Worm (Caenorhabditis elegans) whole organism, young adult: Measurements from ENCODE around the gene ztf-28.

Experiments
- B0035.1 ChIP-seq: sonication (generic microtip); optimal IDR thresholded peaks from 2 replicates; lab custom pipeline; 2016; ENCODE audit warnings: missing genetic modification characterization, mild to moderate bottlenecking, missing compliant biosample characterization, missing genotype, missing genetic modification reagents
- D2030.7 ChIP-seq: fragments of 200-800 bp; sonication (Bioruptor generic); IDR thresholded peaks from 2 replicates; pipeline ENCODE4 v1.3.6; 2022; ENCODE audit warnings: missing genetic modification reagents, missing genetic modification characterization, missing compliant biosample characterization
- F49E8.2 ChIP-seq: sonication (generic microtip); optimal IDR thresholded peaks from 3 replicates; lab custom pipeline; 2017; ENCODE audit warnings: missing genetic modification characterization, mild to moderate bottlenecking, missing compliant biosample characterization, antibody characterized with exemption, moderate library complexity; ENCODE audit not compliant: insufficient read depth
- F52B5.7 ChIP-seq: sonication (generic microtip); optimal IDR thresholded peaks from 2 replicates; lab custom pipeline; 2016; ENCODE audit warnings: mild to moderate bottlenecking, missing genetic modification characterization, missing compliant biosample characterization
- F55B11.4 ChIP-seq: sonication (generic microtip); optimal IDR thresholded peaks from 2 replicates; lab custom pipeline; 2016; ENCODE audit warnings: missing compliant biosample characterization, missing genetic modification characterization, borderline replicate concordance; ENCODE audit not compliant: insufficient read depth
- F57A8.1 ChIP-seq: fragments of 200-800 bp; sonication (Bioruptor generic); optimal IDR thresholded peaks from 2 replicates; lab custom pipeline; 2018; ENCODE audit warnings: mild to moderate bottlenecking, missing genetic modification characterization, moderate library complexity, missing compliant biosample characterization
- Y53F4B.3 ChIP-seq: fragments of 200-800 bp; sonication (Bioruptor generic); IDR thresholded peaks from 2 replicates; pipeline ENCODE4 v1.3.6; 2022; ENCODE audit warnings: missing genetic modification reagents, missing genetic modification characterization, missing compliant biosample characterization
- Y67H2A.10 ChIP-seq: fragments of 200-800 bp; sonication (Bioruptor generic); conservative IDR thresholded peaks from 2 replicates; pipeline ENCODE4 v1.3.6; 2022; ENCODE audit warnings: missing genetic modification reagents, missing genetic modification characterization, missing compliant biosample characterization
- akir-1 ChIP-seq: fragments of 200-800 bp; sonication (Bioruptor generic); optimal IDR thresholded peaks from 2 replicates; lab custom pipeline; 2018; ENCODE audit warnings: mild to moderate bottlenecking, missing genetic modification characterization, moderate library complexity, missing compliant biosample characterization
- aptf-3 ChIP-seq: fragments of 200-800 bp; sonication (Bioruptor generic); IDR thresholded peaks from 2 replicates; pipeline ENCODE4 v1.3.6; 2022; ENCODE audit warnings: missing genetic modification characterization, missing compliant biosample characterization
- attf-6 ChIP-seq: fragments of 200-800 bp; sonication (Bioruptor generic); IDR thresholded peaks from 2 replicates; pipeline ENCODE4 v1.3.6; 2022; ENCODE audit warnings: missing genetic modification reagents, missing genetic modification characterization, missing compliant biosample characterization
- cebp-1 ChIP-seq, 2 experiments: fragments of 200-800 bp in 1 of 2; sonication (Bioruptor generic) in 1 of 2; sonication (generic microtip) in 1 of 2; IDR thresholded peaks in 1 of 2; optimal IDR thresholded peaks in 1 of 2; 2 replicates each; pipeline versions ENCODE4 v1.3.6 to Lab custom; 2017 to 2022; ENCODE audit warnings: missing compliant biosample characterization in 2 of 2, missing genetic modification characterization in 2 of 2, mild to moderate bottlenecking in 1 of 2, missing genetic modification reagents in 1 of 2, moderate library complexity in 1 of 2
- egl-18 ChIP-seq: fragments of 200-800 bp; sonication (Bioruptor generic); IDR thresholded peaks from 2 replicates; pipeline ENCODE4 v1.3.6; 2022; ENCODE audit warnings: missing genetic modification reagents, missing genetic modification characterization, missing compliant biosample characterization
- egrh-3 ChIP-seq: fragments of 200-800 bp; sonication (Bioruptor generic); IDR thresholded peaks from 2 replicates; pipeline ENCODE4 v1.3.6; 2022; ENCODE audit warnings: missing genetic modification reagents, missing genetic modification characterization, missing compliant biosample characterization
- ekl-4 ChIP-seq: fragments of 200-800 bp; sonication (Bioruptor generic); IDR thresholded peaks from 2 replicates; pipeline ENCODE4 v1.3.6; 2022; ENCODE audit warnings: missing genetic modification reagents, missing genetic modification characterization, missing compliant biosample characterization
- him-1 ChIP-seq: sonication (generic microtip); optimal IDR thresholded peaks from 2 replicates; lab custom pipeline; 2016; ENCODE audit warnings: missing genotype, missing genetic modification reagents, missing genetic modification characterization, missing compliant biosample characterization
- hlh-12 ChIP-seq: sonication (generic microtip); optimal IDR thresholded peaks from 2 replicates; lab custom pipeline; 2016; ENCODE audit warnings: missing genetic modification characterization, missing compliant biosample characterization
- hmg-1.2 ChIP-seq: fragments of 200-800 bp; sonication (Bioruptor generic); IDR thresholded peaks from 2 replicates; pipeline ENCODE4 v1.3.6; 2022; ENCODE audit warnings: missing genetic modification reagents, missing genetic modification characterization, missing compliant biosample characterization
- hsf-1 ChIP-seq: fragments of 200-800 bp; sonication (Bioruptor generic); IDR thresholded peaks from 2 replicates; pipeline ENCODE4 v1.3.6; 2022; ENCODE audit warnings: missing genetic modification reagents, missing genetic modification characterization, missing compliant biosample characterization
- lin-26 ChIP-seq: fragments of 200-800 bp; sonication (Bioruptor generic); IDR thresholded peaks from 2 replicates; pipeline ENCODE4 v1.3.6; 2022; ENCODE audit warnings: missing genetic modification reagents, missing genetic modification characterization, missing compliant biosample characterization
- madf-3 ChIP-seq: fragments of 200-800 bp; sonication (Bioruptor generic); IDR thresholded peaks from 2 replicates; pipeline ENCODE4 v1.3.6; 2022; ENCODE audit warnings: missing genetic modification reagents, missing genetic modification characterization, missing compliant biosample characterization
- madf-8 ChIP-seq: fragments of 200-800 bp; sonication (Bioruptor generic); conservative IDR thresholded peaks from 2 replicates; pipeline ENCODE4 v1.3.6; 2022; ENCODE audit warnings: missing genetic modification reagents, missing genetic modification characterization, missing compliant biosample characterization
- mcd-1 ChIP-seq: fragments of 200-800 bp; sonication (Bioruptor generic); IDR thresholded peaks from 2 replicates; pipeline ENCODE4 v1.3.6; 2022; ENCODE audit warnings: missing genetic modification reagents, missing genetic modification characterization, missing compliant biosample characterization
- mes-4 ChIP-seq: sonication (generic microtip); optimal IDR thresholded peaks from 2 replicates; lab custom pipeline; 2016; ENCODE audit warnings: missing genotype, missing genetic modification characterization, missing compliant biosample characterization
- nfya-2 ChIP-seq: fragments of 200-800 bp; sonication (Bioruptor generic); IDR thresholded peaks from 2 replicates; pipeline ENCODE4 v1.3.6; 2022; ENCODE audit warnings: missing genetic modification reagents, missing genetic modification characterization, missing compliant biosample characterization
- nhr-27 ChIP-seq: fragments of 200-800 bp; sonication (Bioruptor generic); optimal IDR thresholded peaks from 2 replicates; lab custom pipeline; 2018; ENCODE audit warnings: mild to moderate bottlenecking, missing genetic modification characterization, moderate library complexity, missing compliant biosample characterization
- nhr-80 ChIP-seq: sonication (generic microtip); optimal IDR thresholded peaks from 2 replicates; lab custom pipeline; 2016; ENCODE audit warnings: missing genetic modification characterization, missing compliant biosample characterization
- pbrm-1 ChIP-seq: fragments of 200-800 bp; sonication (Bioruptor generic); IDR thresholded peaks from 2 replicates; pipeline ENCODE4 v1.3.6; 2022; ENCODE audit warnings: missing genetic modification reagents, missing genetic modification characterization, missing compliant biosample characterization
- repo-1 ChIP-seq: sonication (generic microtip); optimal IDR thresholded peaks from 2 replicates; lab custom pipeline; 2017; ENCODE audit warnings: mild to moderate bottlenecking, missing genetic modification characterization, missing compliant biosample characterization
- rpc-1 ChIP-seq, 2 experiments: fragments of 150-350 bp in 1 of 2; sonication (generic microtip) in 1 of 2; optimal IDR thresholded peaks; 2 replicates each; lab custom pipeline; 2014 to 2018; ENCODE audit warnings: missing biosample characterization in 1 of 2, missing genetic modification characterization in 1 of 2, missing genetic modification reagents in 1 of 2, missing genotype in 1 of 2
- sea-2 ChIP-seq: fragments of 200-800 bp; sonication (Bioruptor generic); IDR thresholded peaks from 2 replicates; pipeline ENCODE4 v1.3.6; 2022; ENCODE audit warnings: missing genetic modification characterization, missing compliant biosample characterization
- snpc-1.1 ChIP-seq: sonication (generic microtip); optimal IDR thresholded peaks from 2 replicates; lab custom pipeline; 2017; ENCODE audit warnings: missing genetic modification characterization, mild to moderate bottlenecking, missing compliant biosample characterization, antibody characterized with exemption, moderate library complexity, missing genotype, missing genetic modification reagents; ENCODE audit not compliant: insufficient read depth
- snpc-3.4 ChIP-seq: sonication (generic microtip); optimal IDR thresholded peaks from 2 replicates; lab custom pipeline; 2017; ENCODE audit warnings: missing genetic modification characterization, mild to moderate bottlenecking, missing compliant biosample characterization, antibody characterized with exemption, moderate library complexity, missing genotype, missing genetic modification reagents
- snpc-4 ChIP-seq, 5 experiments: fragments of 150-350 bp in 1 of 5; sonication (generic microtip) in 4 of 5; optimal IDR thresholded peaks; 2 replicates each; lab custom pipeline; 2014 to 2018; ENCODE audit warnings: missing genetic modification characterization in 5 of 5, missing biosample characterization in 3 of 5, antibody characterized with exemption in 2 of 5, mild to moderate bottlenecking in 2 of 5, missing compliant biosample characterization in 2 of 5, missing genotype in 2 of 5, moderate library complexity in 2 of 5, missing genetic modification reagents in 1 of 5
- zfh-2 ChIP-seq: fragments of 200-800 bp; sonication (Bioruptor generic); conservative IDR thresholded peaks from 2 replicates; pipeline ENCODE4 v1.3.6; 2022; ENCODE audit warnings: missing genetic modification reagents, missing genetic modification characterization, missing compliant biosample characterization
- zim-3 ChIP-seq: sonication (generic microtip); optimal IDR thresholded peaks from 2 replicates; lab custom pipeline; 2017; ENCODE audit warnings: mild to moderate bottlenecking, missing genetic modification characterization, moderate library complexity, missing compliant biosample characterization
- ztf-18 ChIP-seq: sonication (generic microtip); optimal IDR thresholded peaks from 2 replicates; lab custom pipeline; 2016; ENCODE audit warnings: missing genotype, mild to moderate bottlenecking, missing genetic modification characterization, missing compliant biosample characterization
- ztf-26 ChIP-seq: sonication (generic microtip); optimal IDR thresholded peaks from 2 replicates; lab custom pipeline; 2017; ENCODE audit warnings: missing genetic modification characterization, missing compliant biosample characterization

ztf-28 gene

ce11 chrV:2090321-2090720, at the start of gene ztf-28:
TSS of gene ztf-28 (plus strand) at chrV:2090669.
- TF ChIP-seq snpc-1.1 (tag; lab: Kevin White, UChicago) (peak; percentile 23), snpc-4 (GFP tag; optimal IDR thresholded peaks at IDR 0.05; lab: Kevin White, UChicago) (peak; percentile 7), snpc-4 (tag; optimal IDR thresholded peaks at IDR 0.05; lab: Kevin White, UChicago) (peak in 3 of 4 experiments; percentile 51 to 88 (median 73)), mcd-1 (GFP tag; lab: Robert Waterston, UW) (peak; percentile 55), attf-6 (GFP tag; lab: Robert Waterston, UW) (peak; percentile 90), D2030.7 (GFP tag; lab: Robert Waterston, UW) (peak; percentile 30), hmg-1.2 (GFP tag; lab: Robert Waterston, UW) (peak; percentile 89), pbrm-1 (peak; percentile 85)

- no peak for TF ChIP-seq sea-2 (GFP tag; lab: Robert Waterston, UW)
Observed at ce11 chrV:2045956-2046355, 44.5 kb upstream of the ztf-28 start, which contains the start of gene Y40B10A.5. TSS of gene Y40B10A.5 (minus strand) at chrV:2046056.

- TF ChIP-seq nhr-80 (tag; lab: Kevin White, UChicago) (peak; percentile 31), him-1 (tag; lab: Kevin White, UChicago) (no peak)
Observed at ce11 chrV:2050136-2050535, 40.3 kb upstream of the ztf-28 start, which contains the start of gene comt-4. TSS of gene comt-4 (minus strand) at chrV:2050185.

ce11 chrV:2050790-2051189, 39.7 kb upstream of the ztf-28 start:
- TF ChIP-seq egl-18 (GFP tag; lab: Robert Waterston, UW) (0 out of 2 replicates have a peak, but pooled peaks have one; percentile 28), Y67H2A.10 (no peak), zfh-2 (GFP tag; lab: Robert Waterston, UW) (peak; percentile 93), F55B11.4 (tag; lab: Kevin White, UChicago) (no peak), madf-3 (GFP tag; lab: Robert Waterston, UW) (0 out of 2 replicates have a peak, but pooled peaks have one; percentile 38), lin-26 (GFP tag; lab: Robert Waterston, UW) (0 out of 2 replicates have a peak, but pooled peaks have one; percentile 48), hsf-1 (GFP tag; lab: Robert Waterston, UW) (0 out of 2 replicates have a peak, but pooled peaks have one; percentile 8), egrh-3 (peak; percentile 97)

- TF ChIP-seq cebp-1 (GFP tag; IDR thresholded peaks at IDR 0.05; lab: Robert Waterston, UW) (no peak), cebp-1 (tag; optimal IDR thresholded peaks at IDR 0.05; lab: Kevin White, UChicago) (no peak), egl-18 (GFP tag; lab: Robert Waterston, UW) (no peak), rpc-1 (optimal IDR thresholded peaks at IDR 0.05; lab: Kevin White, UChicago) (no peak), rpc-1 (tag; optimal IDR thresholded peaks at IDR 0.05; lab: Kevin White, UChicago) (no peak), ztf-18 (tag; lab: Kevin White, UChicago) (no peak), akir-1 (no peak), nhr-27 (tag; lab: Kevin White, UChicago) (no peak)
Observed at ce11 chrV:2051507-2051906, 39.0 kb upstream of the ztf-28 start, which contains the start of gene Y40B10A.11. TSS of gene Y40B10A.11 (minus strand) at chrV:2051607.

- no peak for TF ChIP-seq zim-3 (tag; lab: Kevin White, UChicago)
- TF ChIP-seq hlh-12 (tag; lab: Kevin White, UChicago): no peak
- no peak for TF ChIP-seq repo-1
- no peak for TF ChIP-seq nfya-2
- no peak for TF ChIP-seq F57A8.1 (GFP tag; lab: Kevin White, UChicago)
- no peak for TF ChIP-seq ztf-26
- TF ChIP-seq ekl-4 (GFP tag; lab: Robert Waterston, UW): no peak
- no peak for TF ChIP-seq aptf-3
- no peak for TF ChIP-seq F52B5.7
- TF ChIP-seq madf-8 (GFP tag; lab: Robert Waterston, UW): no peak
- no peak for TF ChIP-seq B0035.1 (tag; lab: Kevin White, UChicago)
- TF ChIP-seq Y53F4B.3 (GFP tag; lab: Robert Waterston, UW): no peak
- TF ChIP-seq mes-4 (tag; lab: Kevin White, UChicago): no peak
- TF ChIP-seq F49E8.2 (tag; lab: Kevin White, UChicago): no peak
- no peak for TF ChIP-seq snpc-3.4 (tag; lab: Kevin White, UChicago)
Observed at ce11 chrV:2053509-2053908, 37.0 kb upstream of the ztf-28 start, which contains the start of gene comt-5. TSS of gene comt-5 (minus strand) at chrV:2053609.
